Fruit fly (Drosophila melanogaster) whole organism, adult: ENCODE results near the gene lwr.

ENCODE experiments used
- CG1620 ChIP-seq: fragments of 200-800 bp; sonication (Bioruptor generic); optimal IDR thresholded peaks from 2 replicates; lab custom pipeline; 2016; ENCODE audit warnings: missing biosample characterization, missing genetic modification characterization
- pad ChIP-seq: fragments of 200-800 bp; sonication (Bioruptor generic); optimal IDR thresholded peaks from 3 replicates; lab custom pipeline; 2017; ENCODE audit warnings: missing biosample characterization, missing genetic modification characterization, mild to moderate bottlenecking, moderate library complexity, missing genetic modification reagents

DNA sequence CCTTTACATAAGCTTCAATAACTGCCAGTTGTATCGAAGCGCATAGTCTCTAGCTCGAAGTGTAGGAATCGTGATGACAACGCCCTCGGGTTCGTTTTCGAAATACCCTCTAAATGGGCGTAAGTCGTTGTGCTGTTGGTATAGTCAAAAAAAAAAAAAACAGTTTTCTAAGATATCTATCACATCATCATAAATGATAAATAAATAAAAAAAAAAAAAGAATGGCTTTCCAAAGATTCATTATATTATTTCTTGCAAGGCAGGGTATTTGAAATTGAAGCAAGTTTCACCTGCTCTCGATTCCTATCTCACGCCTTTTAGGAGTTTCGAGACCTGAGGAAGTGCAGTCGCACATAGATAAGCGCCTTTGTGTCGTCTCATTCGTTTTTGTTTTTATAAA lies 49.1 kb downstream of the lwr start:
- TF ChIP-seq CG1620 = no peak
- TF ChIP-seq pad (GFP tag; lab: Kevin White, UChicago) = no peak
